Fruit fly (Drosophila melanogaster): Measurements from ENCODE around the gene CG4836.

Gene CG4836

DNA sequence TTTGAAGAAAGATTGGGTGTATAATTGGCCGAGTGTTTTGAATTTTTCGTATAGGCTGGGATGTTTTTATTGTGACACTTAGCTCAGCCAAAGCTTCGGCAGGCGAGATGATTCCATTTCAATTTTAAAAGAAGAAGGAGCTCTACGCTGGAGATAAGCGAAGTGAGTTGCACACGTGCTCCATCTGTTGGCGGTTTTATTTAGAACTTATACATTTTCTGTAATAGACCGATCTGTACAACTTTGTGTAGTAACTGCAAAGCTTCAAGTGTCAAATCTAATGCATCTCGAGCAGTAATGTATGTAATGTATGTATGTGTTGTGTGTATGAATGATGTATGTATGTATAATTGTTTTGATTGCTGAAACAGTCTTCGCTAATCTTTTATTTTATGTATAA, 52.8 kb downstream of the CG4836 start:
- no peak for TF ChIP-seq CG33557 (GFP tag; optimal IDR thresholded peaks at IDR 0.05)
- peak; percentile 76 for TF ChIP-seq CTCF (GFP tag; optimal IDR thresholded peaks at IDR 0.05)
